Fruit fly (Drosophila melanogaster) whole organism, embryonic: ENCODE results near the gene drongo.

Experiments used
- Asciz ChIP-seq: fragments of 200-800 bp; sonication (Bioruptor generic); optimal IDR thresholded peaks from 2 replicates; lab custom pipeline; 2017; ENCODE audit warnings: missing biosample characterization, mild to moderate bottlenecking, missing genetic modification characterization, missing genetic modification reagents
- Blimp-1 ChIP-seq: fragments of 200-800 bp; sonication (Bioruptor generic); optimal IDR thresholded peaks from 3 replicates; lab custom pipeline; 2018; ENCODE audit warnings: missing biosample characterization, missing genetic modification characterization, mild to moderate bottlenecking, moderate library complexity, missing genetic modification reagents
- CG12104 ChIP-seq: fragments of 200-800 bp; sonication (Bioruptor generic); optimal IDR thresholded peaks from 3 replicates; lab custom pipeline; 2016; ENCODE audit warnings: missing biosample characterization, missing genetic modification characterization
- CG12236 ChIP-seq: fragments of 200-800 bp; sonication (Bioruptor generic); optimal IDR thresholded peaks from 2 replicates; lab custom pipeline; 2016; ENCODE audit warnings: missing biosample characterization, missing genetic modification characterization
- CG12299 ChIP-seq: fragments of 200-800 bp; sonication (Bioruptor generic); optimal IDR thresholded peaks from 2 replicates; lab custom pipeline; 2018; ENCODE audit warnings: missing biosample characterization, mild to moderate bottlenecking, missing genetic modification characterization
- CG12769 ChIP-seq: fragments of 200-800 bp; sonication (Bioruptor generic); optimal IDR thresholded peaks from 2 replicates; lab custom pipeline; 2019; ENCODE audit warnings: missing biosample characterization, mild to moderate bottlenecking, missing genetic modification characterization, moderate library complexity
- CG13296 ChIP-seq: fragments of 200-800 bp; sonication (Bioruptor generic); optimal IDR thresholded peaks from 3 replicates; lab custom pipeline; 2018; ENCODE audit warnings: missing biosample characterization, mild to moderate bottlenecking, missing genetic modification characterization
- CG13424 ChIP-seq: fragments of 200-800 bp; sonication (Bioruptor generic); optimal IDR thresholded peaks from 2 replicates; lab custom pipeline; 2019; ENCODE audit warnings: missing biosample characterization, mild to moderate bottlenecking, missing genetic modification characterization, moderate library complexity
- CG14014 ChIP-seq: fragments of 200-800 bp; sonication (Bioruptor generic); IDR thresholded peaks from 2 replicates; pipeline ENCODE4 v1.3.6; 2022; ENCODE audit warnings: missing biosample characterization, missing genetic modification characterization
- CG15479 ChIP-seq: fragments of 200-800 bp; sonication (Bioruptor generic); optimal IDR thresholded peaks from 3 replicates; lab custom pipeline; 2019; ENCODE audit warnings: missing biosample characterization, mild to moderate bottlenecking, missing genetic modification characterization, moderate library complexity
- CG16813 ChIP-seq: fragments of 200-800 bp; sonication (Bioruptor generic); IDR thresholded peaks from 3 replicates; pipeline ENCODE4 v1.3.6; 2022; ENCODE audit warnings: missing biosample characterization, missing genetic modification characterization; ENCODE audit not compliant: partially characterized antibody
- CG17912 ChIP-seq: fragments of 200-800 bp; sonication (Bioruptor generic); optimal IDR thresholded peaks from 2 replicates; lab custom pipeline; 2018; ENCODE audit warnings: missing biosample characterization, mild to moderate bottlenecking, missing genetic modification characterization
- CG18262 ChIP-seq: fragments of 200-800 bp; optimal IDR thresholded peaks from 3 replicates; lab custom pipeline; 2019; ENCODE audit warnings: missing biosample characterization, mild to moderate bottlenecking, missing genetic modification characterization, moderate library complexity
- CG1832 ChIP-seq: fragments of 200-800 bp; sonication (Bioruptor generic); optimal IDR thresholded peaks from 2 replicates; lab custom pipeline; 2017; ENCODE audit warnings: missing biosample characterization, mild to moderate bottlenecking, missing genetic modification characterization, inconsistent platforms
- CG18599 ChIP-seq: fragments of 200-800 bp; sonication (Bioruptor generic); optimal IDR thresholded peaks from 3 replicates; lab custom pipeline; 2017; ENCODE audit warnings: missing biosample characterization, missing genetic modification characterization, mild to moderate bottlenecking, moderate library complexity, missing genetic modification reagents
- CG32772 ChIP-seq: fragments of 200-800 bp; sonication (Bioruptor generic); IDR thresholded peaks from 2 replicates; pipeline ENCODE4 v1.3.6; 2022; ENCODE audit warnings: missing biosample characterization, missing genetic modification characterization
- CG33213 ChIP-seq: fragments of 200-800 bp; sonication (Bioruptor generic); optimal IDR thresholded peaks from 3 replicates; lab custom pipeline; 2016; ENCODE audit warnings: missing biosample characterization, missing genetic modification characterization
- CG4282 ChIP-seq: fragments of 200-800 bp; sonication (Bioruptor generic); optimal IDR thresholded peaks from 2 replicates; lab custom pipeline; 2016; ENCODE audit warnings: missing biosample characterization, missing genetic modification characterization
- CG4424 ChIP-seq: fragments of 200-800 bp; sonication (Bioruptor generic); optimal IDR thresholded peaks from 3 replicates; lab custom pipeline; 2016; ENCODE audit warnings: missing biosample characterization, missing genetic modification characterization
- CG5245 ChIP-seq: fragments of 200-800 bp; sonication (Bioruptor generic); optimal IDR thresholded peaks from 3 replicates; lab custom pipeline; 2016; ENCODE audit warnings: missing biosample characterization, missing genetic modification characterization
- CG6813 ChIP-seq: fragments of 200-800 bp; sonication (Bioruptor generic); optimal IDR thresholded peaks from 2 replicates; lab custom pipeline; 2017; ENCODE audit warnings: missing biosample characterization, missing genetic modification characterization, mild to moderate bottlenecking, moderate library complexity, missing genetic modification reagents
- CG7271 ChIP-seq: fragments of 200-800 bp; sonication (Bioruptor generic); optimal IDR thresholded peaks from 2 replicates; lab custom pipeline; 2018; ENCODE audit warnings: missing biosample characterization, mild to moderate bottlenecking, missing genetic modification characterization, moderate library complexity
- CG8281 ChIP-seq: fragments of 200-800 bp; sonication (Bioruptor generic); optimal IDR thresholded peaks from 2 replicates; lab custom pipeline; 2018; ENCODE audit warnings: missing biosample characterization, mild to moderate bottlenecking, missing genetic modification characterization, moderate library complexity
- D ChIP-seq, 2 experiments: fragments of 200-800 bp in 1 of 2; fragments of >200 bp in 1 of 2; sonication (Bioruptor generic) in 1 of 2; optimal IDR thresholded peaks; 2 replicates in 1 of 2; 3 replicates in 1 of 2; lab custom pipeline; 2017; ENCODE audit warnings: mild to moderate bottlenecking in 1 of 2, missing biosample characterization in 1 of 2, missing genetic modification characterization in 1 of 2, missing genetic modification reagents in 1 of 2
- Doc2 ChIP-seq: fragments of 200-800 bp; sonication (Bioruptor generic); IDR thresholded peaks from 2 replicates; pipeline ENCODE4 v1.3.6; 2022; ENCODE audit warnings: missing biosample characterization, missing genetic modification characterization
- Fer2 ChIP-seq: fragments of 200-800 bp; sonication (Bioruptor generic); optimal IDR thresholded peaks from 2 replicates; lab custom pipeline; 2018; ENCODE audit warnings: missing biosample characterization, mild to moderate bottlenecking, missing genetic modification characterization, moderate library complexity
- Med ChIP-seq: fragments of 200-800 bp; sonication (Bioruptor generic); peaks from one replicate; lab custom pipeline; 2016; ENCODE audit warnings: missing biosample characterization, missing genetic modification characterization, mild to moderate bottlenecking, inconsistent platforms, moderate library complexity
- Ssrp ChIP-seq: fragments of 200-800 bp; sonication (Bioruptor generic); optimal IDR thresholded peaks from 2 replicates; lab custom pipeline; 2018; ENCODE audit warnings: missing biosample characterization, mild to moderate bottlenecking, missing genetic modification characterization, moderate library complexity
- amos ChIP-seq: fragments of 200-800 bp; sonication (Bioruptor generic); IDR thresholded peaks from 2 replicates; pipeline ENCODE4 v1.3.6; 2022; ENCODE audit warnings: missing biosample characterization, missing genetic modification characterization; ENCODE audit not compliant: partially characterized antibody
- ara ChIP-seq: fragments of 200-800 bp; sonication (Bioruptor generic); IDR thresholded peaks from 2 replicates; pipeline ENCODE4 v1.3.6; 2022; ENCODE audit warnings: missing biosample characterization, missing genetic modification characterization
- bigmax ChIP-seq: fragments of 200-800 bp; sonication (Bioruptor generic); optimal IDR thresholded peaks from 2 replicates; lab custom pipeline; 2018; ENCODE audit warnings: missing biosample characterization, mild to moderate bottlenecking, missing genetic modification characterization
- cg ChIP-seq: fragments of 200-800 bp; sonication (Bioruptor generic); optimal IDR thresholded peaks from 3 replicates; lab custom pipeline; 2019; ENCODE audit warnings: missing biosample characterization, mild to moderate bottlenecking, missing genetic modification characterization, moderate library complexity
- chinmo ChIP-seq: fragments of 200-800 bp; sonication (Bioruptor generic); IDR thresholded peaks from 4 replicates; pipeline ENCODE4 v1.3.6; 2022; ENCODE audit warnings: missing biosample characterization, missing genetic modification characterization; ENCODE audit not compliant: partially characterized antibody
- ci ChIP-seq: fragments of 200-800 bp; sonication (Bioruptor generic); IDR thresholded peaks from 3 replicates; pipeline ENCODE4 v1.3.6; 2022; ENCODE audit warnings: missing biosample characterization, missing genetic modification characterization
- dmrt11E ChIP-seq: fragments of 200-800 bp; sonication (Bioruptor generic); optimal IDR thresholded peaks from 3 replicates; lab custom pipeline; 2018; ENCODE audit warnings: missing biosample characterization, mild to moderate bottlenecking, missing genetic modification characterization, moderate library complexity
- gcm2 ChIP-seq: fragments of 200-800 bp; sonication (Bioruptor generic); optimal IDR thresholded peaks from 2 replicates; lab custom pipeline; 2016; ENCODE audit warnings: missing biosample characterization, missing genetic modification characterization
- hb ChIP-seq: fragments of 200-800 bp; sonication (Bioruptor generic); IDR thresholded peaks from 3 replicates; pipeline ENCODE4 v1.3.6; 2022; ENCODE audit warnings: missing biosample characterization, missing genetic modification characterization; ENCODE audit not compliant: partially characterized antibody
- ken ChIP-seq: fragments of 200-800 bp; sonication (Bioruptor generic); IDR thresholded peaks from 3 replicates; pipeline ENCODE4 v1.3.6; 2022; ENCODE audit warnings: missing biosample characterization, missing genetic modification characterization
- luna ChIP-seq: fragments of 200-800 bp; sonication (Bioruptor generic); optimal IDR thresholded peaks from 2 replicates; lab custom pipeline; 2016; ENCODE audit warnings: missing biosample characterization, missing genetic modification characterization
- psq ChIP-seq: fragments of 200-800 bp; sonication (Bioruptor generic); optimal IDR thresholded peaks from 2 replicates; lab custom pipeline; 2017; ENCODE audit warnings: missing biosample characterization, missing genetic modification characterization
- pum ChIP-seq: fragments of 200-800 bp; sonication (Bioruptor generic); optimal IDR thresholded peaks from 2 replicates; lab custom pipeline; 2016; ENCODE audit warnings: missing biosample characterization, missing genetic modification characterization
- ro ChIP-seq: fragments of 200-800 bp; sonication (Bioruptor generic); IDR thresholded peaks from 2 replicates; pipeline ENCODE4 v1.3.6; 2022; ENCODE audit warnings: missing biosample characterization, missing genetic modification characterization
- sima ChIP-seq: fragments of 200-800 bp; sonication (Bioruptor generic); optimal IDR thresholded peaks from 2 replicates; lab custom pipeline; 2016; ENCODE audit warnings: missing biosample characterization, missing genetic modification characterization
- slbo ChIP-seq: fragments of 200-800 bp; sonication (Bioruptor generic); IDR thresholded peaks from 2 replicates; pipeline ENCODE4 v1.3.6; 2022; ENCODE audit warnings: missing biosample characterization, missing genetic modification characterization
- trem ChIP-seq: fragments of 200-800 bp; optimal IDR thresholded peaks from 3 replicates; lab custom pipeline; 2019; ENCODE audit warnings: missing biosample characterization, mild to moderate bottlenecking, missing genetic modification characterization, moderate library complexity
- unpg ChIP-seq: fragments of 200-800 bp; sonication (Bioruptor generic); optimal IDR thresholded peaks from 3 replicates; lab custom pipeline; 2018; ENCODE audit warnings: missing biosample characterization, mild to moderate bottlenecking, missing genetic modification characterization, moderate library complexity
- z ChIP-seq: fragments of 200-800 bp; sonication (Bioruptor generic); IDR thresholded peaks from 3 replicates; pipeline ENCODE4 v1.3.6; 2022; ENCODE audit warnings: missing biosample characterization, missing genetic modification characterization
- zen2 ChIP-seq: fragments of 200-800 bp; sonication (Bioruptor generic); IDR thresholded peaks from 3 replicates; pipeline ENCODE4 v1.3.6; 2022; ENCODE audit warnings: missing biosample characterization, missing genetic modification characterization; ENCODE audit not compliant: partially characterized antibody

The drongo gene

dm6 chr2L:825768-826263 lies 25.1 kb downstream of the drongo start, which contains the start of the genes CG3862 and dock (continued):
- TF ChIP-seq CG33213 (GFP tag; lab: Kevin White, UChicago) = peak; percentile 65
- no peak for TF ChIP-seq luna (GFP tag; lab: Kevin White, UChicago)
- TF ChIP-seq dmrt11E (tag; lab: Kevin White, UChicago) = peak; percentile 25
- TF ChIP-seq D (optimal IDR thresholded peaks at IDR 0.05; lab: Kevin White, UChicago) = peak; percentile 62
- TF ChIP-seq D (GFP tag; optimal IDR thresholded peaks at IDR 0.05; lab: Kevin White, UChicago) = no peak
- TF ChIP-seq CG12769 (tag; lab: Kevin White, UChicago) = no peak
- peak; percentile 38 for TF ChIP-seq CG13424 (tag; lab: Kevin White, UChicago)
- TF ChIP-seq chinmo (GFP tag; lab: Robert Waterston, UW) = peak; percentile 88; the same call in 3 of the 4 replicates
- TF ChIP-seq ci = peak; percentile 77; the same call in 2 of the 3 replicates
- peak; percentile 97 for TF ChIP-seq hb (GFP tag; lab: Robert Waterston, UW)
- peak; percentile 75 for TF ChIP-seq slbo (GFP tag; lab: Robert Waterston, UW)
- peak; percentile 37; the same call in 1 of the 2 replicates for TF ChIP-seq ara (GFP tag; lab: Robert Waterston, UW)
- TF ChIP-seq ro (GFP tag; lab: Robert Waterston, UW) = no peak
- peak; percentile 15 for TF ChIP-seq CG15479 (GFP tag; lab: Kevin White, UChicago)
- TF ChIP-seq sima (GFP tag; lab: Kevin White, UChicago) = no peak
- TF ChIP-seq Med (GFP tag; lab: Kevin White, UChicago) = peak; percentile 97
- TF ChIP-seq CG5245 (GFP tag; lab: Kevin White, UChicago) = peak; percentile 41
- TF ChIP-seq Ssrp (tag; lab: Kevin White, UChicago) = no peak
- peak; percentile 66 for TF ChIP-seq CG12299 (tag; lab: Kevin White, UChicago)
- TF ChIP-seq CG14014 (GFP tag; lab: Robert Waterston, UW) = 0 out of 2 replicates have a peak, but pooled peaks have one; percentile 29
- TF ChIP-seq CG12104 (GFP tag; lab: Kevin White, UChicago) = no peak
- no peak for TF ChIP-seq Fer2 (tag; lab: Kevin White, UChicago)
- peak; percentile 95 for TF ChIP-seq cg
- peak; percentile 34 for TF ChIP-seq CG4282 (GFP tag; lab: Kevin White, UChicago)
- peak; percentile 45 for TF ChIP-seq CG18599 (GFP tag; lab: Kevin White, UChicago)
- TF ChIP-seq pum (GFP tag; lab: Kevin White, UChicago) = peak; percentile 63
- TF ChIP-seq Asciz = no peak
- TF ChIP-seq zen2 (GFP tag; lab: Robert Waterston, UW) = peak; percentile 97
- TF ChIP-seq CG17912 (GFP tag; lab: Kevin White, UChicago) = peak; percentile 70
- 0 out of 3 replicates have a peak, but pooled peaks have one; percentile 20 for TF ChIP-seq ken
- TF ChIP-seq bigmax (GFP tag; lab: Kevin White, UChicago) = peak; percentile 62
- TF ChIP-seq CG6813 = peak; percentile 3
- peak; percentile 0 for TF ChIP-seq CG13296 (GFP tag; lab: Kevin White, UChicago)
- no peak for TF ChIP-seq CG12236 (GFP tag; lab: Kevin White, UChicago)
- no peak for TF ChIP-seq CG7271 (tag; lab: Kevin White, UChicago)
- TF ChIP-seq trem (tag; lab: Kevin White, UChicago) = peak; percentile 32
- peak; percentile 94 for TF ChIP-seq CG16813 (GFP tag; lab: Robert Waterston, UW)
- peak; percentile 12 for TF ChIP-seq CG18262 (tag; lab: Kevin White, UChicago)
- no peak for TF ChIP-seq Doc2
- no peak for TF ChIP-seq CG1832 (GFP tag; lab: Kevin White, UChicago)
- TF ChIP-seq z = no peak
- TF ChIP-seq Blimp-1 = peak; percentile 40
- peak; percentile 45 for TF ChIP-seq CG4424 (GFP tag; lab: Kevin White, UChicago)
- TF ChIP-seq unpg (GFP tag; lab: Kevin White, UChicago) = peak; percentile 33
- TF ChIP-seq CG8281 (tag; lab: Kevin White, UChicago) = no peak
- no peak for TF ChIP-seq CG32772 (GFP tag; lab: Robert Waterston, UW)
- peak; percentile 25 for TF ChIP-seq psq (GFP tag; lab: Kevin White, UChicago)
- peak; percentile 95 for TF ChIP-seq amos
- no peak for TF ChIP-seq gcm2 (GFP tag; lab: Kevin White, UChicago)
